Worm (Caenorhabditis elegans) whole organism, L4/young adult: ENCODE results near the gene C08D8.7.
A peak's percentile ranks its signal among the peaks of the same experiment; 100 is the strongest.
"Not testable (repeated sequence)": the region's sequence is repeated elsewhere in the genome, so short reads cannot be mapped to it uniquely, and the experiment has no call there.

ENCODE experiments used
- W03F9.2 ChIP-seq: fragments of 150-350 bp; optimal IDR thresholded peaks from 2 replicates; lab custom pipeline; 2014; ENCODE audit warnings: missing biosample characterization, missing genetic modification characterization
- dao-5 ChIP-seq: sonication (generic microtip); optimal IDR thresholded peaks from 2 replicates; lab custom pipeline; 2016; ENCODE audit warnings: missing genotype, missing genetic modification characterization, moderate library complexity, missing compliant biosample characterization
- him-1 ChIP-seq: sonication (generic microtip); optimal IDR thresholded peaks from 2 replicates; lab custom pipeline; 2016; ENCODE audit warnings: missing genotype, missing genetic modification reagents, missing genetic modification characterization, missing compliant biosample characterization

Gene C08D8.7

DNA sequence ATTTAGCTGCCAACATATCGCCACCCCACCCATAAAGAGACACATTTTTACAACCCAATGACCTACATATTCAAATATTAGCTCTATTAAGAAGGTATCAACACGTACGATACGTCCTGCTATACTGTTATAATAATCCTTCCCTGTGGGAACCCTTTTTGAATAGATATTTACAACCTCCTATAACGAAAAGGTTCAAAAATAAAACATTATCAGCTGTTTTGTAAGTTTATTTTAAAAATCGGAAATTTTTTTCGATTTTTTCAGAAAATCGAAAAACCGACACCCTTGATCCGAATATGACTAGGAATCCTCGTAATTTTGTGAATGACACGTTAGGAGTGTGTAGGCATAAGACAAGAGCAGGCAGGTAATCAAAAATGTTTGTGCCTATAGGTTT, at the start of gene C08D8.7:
C08D8.7 (plus strand) TSS at position 301 of the 400 bp plus-strand sequence.
- TF ChIP-seq dao-5, him-1, W03F9.2 (tag; lab: Kevin White, UChicago): not testable (repeated sequence)

DNA sequence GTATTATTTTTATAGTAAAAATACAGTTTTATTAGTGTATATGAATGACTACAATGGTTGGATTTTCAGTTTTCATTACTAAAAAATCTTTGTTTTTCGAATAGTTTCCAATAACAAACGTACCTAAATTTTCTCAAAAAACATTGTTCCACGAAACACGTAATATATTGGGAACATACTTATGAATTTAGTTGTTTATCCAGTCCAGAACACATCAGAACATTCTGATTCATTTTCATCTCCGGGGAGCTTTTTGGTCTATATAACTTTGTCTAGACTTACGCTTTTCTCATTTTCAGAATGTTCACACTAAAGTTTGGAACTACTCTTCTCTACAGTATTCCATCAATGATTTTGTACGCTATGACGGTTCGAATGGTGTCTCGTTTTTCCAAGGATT, 49.3 kb upstream of the C08D8.7 start, which contains the start of gene srg-33:
srg-33 (plus strand) TSS at position 301 of the 400 bp plus-strand sequence.
- TF ChIP-seq W03F9.2 (tag; lab: Kevin White, UChicago) (no peak), dao-5 (tag; lab: Kevin White, UChicago) (no peak), him-1 (tag; lab: Kevin White, UChicago) (no peak)

DNA sequence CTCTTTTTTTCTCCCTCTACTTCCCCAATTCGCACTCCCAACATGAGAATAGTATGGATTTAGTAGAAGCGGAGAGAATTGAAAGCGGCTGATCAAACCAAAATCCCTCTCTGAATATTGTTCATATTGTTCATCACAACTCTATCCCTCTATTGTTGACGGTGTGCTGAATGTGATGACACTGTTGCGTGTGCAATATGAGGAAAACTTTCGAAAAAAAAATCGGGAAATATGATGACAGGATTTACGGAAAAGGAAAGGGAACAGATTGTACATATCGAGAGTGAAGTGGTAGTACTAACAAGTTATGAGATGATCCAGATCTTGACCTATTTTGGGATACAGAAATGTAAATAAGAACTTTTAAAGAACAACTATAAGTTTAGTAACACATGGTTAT, 45.2 kb upstream of the C08D8.7 start, which contains the start of gene smex-1:
smex-1 (minus strand) TSS at position 101 of the 400 bp plus-strand sequence.
- TF ChIP-seq dao-5 (tag; lab: Kevin White, UChicago) (no peak), him-1 (tag; lab: Kevin White, UChicago) (no peak), W03F9.2 (tag; lab: Kevin White, UChicago) (no peak)

DNA sequence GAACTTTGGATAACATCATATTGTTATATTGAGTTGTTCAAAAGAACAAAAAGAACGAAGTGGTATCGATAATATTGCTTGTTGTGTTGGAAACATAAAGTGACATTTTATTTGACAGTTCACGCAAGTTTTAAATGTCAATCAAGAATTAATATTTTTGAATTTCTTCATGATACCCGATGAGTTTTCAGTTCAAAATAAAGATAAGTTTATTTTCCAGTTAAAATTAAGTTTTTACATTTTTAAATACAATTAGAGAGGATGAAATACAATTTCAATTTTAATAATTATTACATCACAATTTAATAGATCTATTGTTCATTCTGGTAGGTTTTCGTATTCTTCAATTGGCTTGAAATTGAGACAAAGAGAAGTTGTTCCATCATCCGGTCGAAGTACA, 43.5 kb upstream of the C08D8.7 start, which contains the start of gene W02D7.4:
W02D7.4 (minus strand) TSS at position 101 of the 400 bp plus-strand sequence.
- no peak for TF ChIP-seq him-1 (tag; lab: Kevin White, UChicago)
- TF ChIP-seq W03F9.2 (tag; lab: Kevin White, UChicago): no peak

DNA sequence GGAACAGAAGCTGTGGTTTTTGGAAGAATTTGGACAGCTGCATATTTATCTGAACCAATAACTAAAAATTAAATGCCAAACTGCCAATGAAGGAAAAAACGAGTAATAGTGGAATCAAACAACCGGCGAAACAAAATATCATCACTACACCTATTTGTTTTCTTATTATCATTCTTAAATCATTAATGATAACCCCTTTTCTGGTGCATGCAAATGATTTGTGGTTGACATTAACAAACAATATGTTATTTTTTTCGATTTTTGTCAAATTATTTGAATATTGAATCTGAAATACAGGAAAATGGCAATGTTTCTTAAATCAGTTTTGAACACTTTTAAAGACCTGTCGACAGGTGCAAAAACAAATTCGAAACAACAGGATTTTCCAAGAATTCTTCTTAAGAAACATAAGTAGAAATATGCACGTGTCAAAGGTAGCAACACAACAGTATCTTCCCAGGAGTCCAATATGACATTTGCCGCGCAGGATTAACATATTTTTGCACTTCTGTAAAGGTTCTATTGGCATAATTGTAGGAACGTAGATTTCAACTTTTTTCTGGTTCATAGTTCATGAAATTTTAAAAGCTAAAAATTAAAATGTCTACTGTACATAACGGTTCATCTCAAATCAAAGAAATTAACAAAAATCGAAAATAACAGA, 41.7 kb upstream of the C08D8.7 start, which contains the start of gene W02D7.5:
W02D7.5 (minus strand) TSS at position 51 of the 664 bp plus-strand sequence.
- no peak for TF ChIP-seq him-1 (tag; lab: Kevin White, UChicago)

DNA sequence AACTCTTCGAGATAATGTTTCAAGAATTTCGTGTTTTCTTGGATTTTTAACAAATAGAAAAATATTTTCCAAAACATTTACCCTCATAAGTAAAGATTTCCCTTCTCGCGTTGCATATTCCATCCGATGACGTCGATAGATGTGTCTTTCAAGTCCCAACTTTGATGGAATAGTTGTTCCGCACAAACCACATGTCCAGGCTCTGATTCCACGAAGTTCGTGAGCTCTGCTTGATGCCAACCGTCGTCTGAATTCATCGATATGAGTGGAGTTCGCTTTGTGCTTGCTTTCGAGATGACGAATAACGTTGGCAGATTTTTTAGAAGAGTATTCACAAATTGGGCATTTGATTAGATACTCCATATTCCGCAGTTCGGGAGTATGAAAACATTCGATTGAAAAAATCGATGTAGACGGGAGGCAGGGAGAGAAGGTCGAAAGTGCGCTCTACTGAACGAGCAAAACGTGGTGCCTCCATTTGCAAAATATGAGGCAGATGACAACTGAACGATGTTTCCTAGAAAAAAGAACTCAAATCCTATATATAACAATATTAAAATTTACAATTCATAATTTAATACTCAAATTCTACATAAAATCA, 40.0 kb upstream of the C08D8.7 start, which contains the start of gene W02D7.6:
W02D7.6 (minus strand) TSS at position 573 of the 601 bp plus-strand sequence.
- TF ChIP-seq him-1 (tag; lab: Kevin White, UChicago) (no peak), dao-5 (tag; lab: Kevin White, UChicago) (no peak), W03F9.2 (tag; lab: Kevin White, UChicago) (peak; percentile 42)

DNA sequence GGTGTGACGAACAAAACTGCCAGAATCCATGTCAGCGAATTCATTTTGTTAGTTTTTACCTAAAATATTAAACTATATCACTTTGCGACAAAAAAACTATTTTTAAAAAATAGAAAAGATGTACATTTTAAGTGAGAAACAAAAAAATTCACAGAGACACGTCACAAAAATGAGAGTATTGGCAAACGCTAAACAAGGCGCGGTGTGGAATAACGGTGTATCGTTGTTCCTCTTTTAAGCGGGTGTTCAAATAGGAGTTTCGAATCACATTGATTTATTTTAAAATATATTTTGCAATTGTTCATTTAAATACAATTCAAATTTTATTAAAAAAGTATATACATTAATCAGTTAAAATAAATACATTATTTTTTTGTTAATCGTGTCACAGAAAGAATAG, 38.5 kb upstream of the C08D8.7 start, which contains the start of gene sel-9:
sel-9 (minus strand) TSS at position 59 of the 400 bp plus-strand sequence.
- no peak for TF ChIP-seq W03F9.2 (tag; lab: Kevin White, UChicago)
- no peak for TF ChIP-seq him-1 (tag; lab: Kevin White, UChicago)
- TF ChIP-seq dao-5 (tag; lab: Kevin White, UChicago): no peak

DNA sequence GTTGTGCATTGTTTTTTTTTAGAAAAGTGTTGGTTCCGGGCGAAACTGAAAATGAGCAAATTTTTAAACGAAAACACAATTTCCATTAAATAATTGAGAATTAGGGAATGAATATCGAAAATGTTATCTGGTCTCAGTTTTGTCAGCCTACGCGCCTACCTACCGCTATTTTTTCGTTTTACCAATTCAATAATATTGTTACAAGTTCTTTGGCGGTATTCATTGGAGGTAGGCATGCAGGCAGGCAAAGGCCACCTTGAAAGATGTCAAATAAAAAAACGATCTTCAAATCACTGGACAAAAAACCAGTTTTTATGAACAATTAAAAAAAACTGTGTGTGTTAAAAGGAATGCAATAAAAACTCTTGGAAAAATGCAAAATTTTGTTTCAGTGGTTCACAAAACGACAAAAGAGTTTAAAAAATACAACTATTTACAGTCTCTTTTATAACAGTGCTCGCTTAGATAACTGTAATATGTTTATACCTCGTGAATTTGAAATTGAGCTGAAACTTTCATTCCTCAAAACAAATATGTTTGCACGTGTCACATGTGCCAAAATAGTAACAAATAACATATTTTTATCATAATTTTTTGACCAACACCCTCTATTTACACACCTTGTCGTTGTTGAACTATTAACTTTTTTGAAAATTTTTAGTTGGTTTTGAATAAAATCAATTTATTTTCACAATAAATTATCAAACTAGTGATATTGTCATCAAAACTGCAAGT, 36.4 kb upstream of the C08D8.7 start, which contains the start of gene W02D7.11:
W02D7.11 (minus strand) TSS at position 51 of the 735 bp plus-strand sequence.
- no peak for TF ChIP-seq W03F9.2 (tag; lab: Kevin White, UChicago)
- no peak for TF ChIP-seq dao-5 (tag; lab: Kevin White, UChicago)
- TF ChIP-seq him-1 (tag; lab: Kevin White, UChicago): no peak

DNA sequence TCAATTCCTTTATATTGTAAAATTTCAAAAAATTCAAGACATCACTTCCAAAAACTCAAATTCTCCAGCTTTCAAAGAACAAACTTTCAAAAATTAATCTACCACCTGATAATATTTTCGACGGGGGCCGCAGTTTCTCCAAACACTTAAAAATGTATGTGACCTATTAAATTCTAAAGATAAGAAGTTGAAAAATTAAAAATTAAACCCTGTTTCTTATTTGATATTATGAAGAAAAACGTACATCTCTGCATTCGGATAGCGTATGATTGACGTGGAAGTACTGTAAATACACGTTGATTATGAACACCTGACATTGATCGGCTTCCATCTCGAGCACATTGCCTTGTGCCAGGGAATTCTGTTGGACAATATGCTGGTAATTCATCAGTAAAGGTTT, 35.1 kb upstream of the C08D8.7 start:
- no peak for TF ChIP-seq dao-5 (tag; lab: Kevin White, UChicago)
- TF ChIP-seq W03F9.2 (tag; lab: Kevin White, UChicago): no peak
- no peak for TF ChIP-seq him-1 (tag; lab: Kevin White, UChicago)

DNA sequence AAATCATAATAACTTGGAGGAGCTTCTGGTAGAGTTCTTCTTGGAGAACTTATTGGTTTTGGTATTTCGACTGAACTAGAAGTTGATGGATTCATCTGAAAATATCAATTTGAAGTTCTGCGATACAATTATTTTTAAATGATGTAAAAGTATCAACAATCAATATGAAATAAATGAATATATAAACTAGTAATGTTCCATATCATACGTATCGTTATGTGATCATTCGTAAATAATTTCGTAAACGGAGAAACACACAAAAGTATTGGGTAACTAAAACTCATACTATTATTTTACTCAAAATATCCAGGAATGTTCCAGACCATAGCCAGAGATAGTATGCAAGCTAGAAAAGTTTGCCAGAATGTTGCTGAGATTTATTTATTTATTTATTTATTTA, 34.7 kb upstream of the C08D8.7 start, which contains the start of gene W02D7.8:
W02D7.8 (minus strand) TSS at position 101 of the 400 bp plus-strand sequence.
- TF ChIP-seq W03F9.2 (tag; lab: Kevin White, UChicago) (no peak), him-1 (tag; lab: Kevin White, UChicago) (no peak), dao-5 (tag; lab: Kevin White, UChicago) (no peak)

DNA sequence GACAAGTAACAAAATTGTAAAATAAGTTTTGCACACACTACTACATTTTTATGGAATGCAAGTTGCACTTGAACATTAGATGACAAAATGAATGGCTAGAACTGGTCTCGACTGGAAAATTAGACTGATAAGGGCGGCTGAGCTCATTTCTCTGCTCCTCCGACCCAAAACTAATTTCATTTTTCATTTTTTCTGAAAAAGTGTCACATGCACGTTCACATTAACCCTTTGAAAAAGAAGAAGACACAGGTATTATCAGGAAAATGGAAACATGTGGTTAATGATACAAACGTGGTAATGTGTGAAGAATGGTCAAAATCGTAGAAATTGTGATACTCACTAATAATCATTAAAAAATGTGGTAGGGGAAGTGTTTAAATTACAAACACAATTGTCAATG, 34.0 kb upstream of the C08D8.7 start:
- TF ChIP-seq him-1 (tag; lab: Kevin White, UChicago) (no peak), W03F9.2 (tag; lab: Kevin White, UChicago) (no peak), dao-5 (tag; lab: Kevin White, UChicago) (no peak)

DNA sequence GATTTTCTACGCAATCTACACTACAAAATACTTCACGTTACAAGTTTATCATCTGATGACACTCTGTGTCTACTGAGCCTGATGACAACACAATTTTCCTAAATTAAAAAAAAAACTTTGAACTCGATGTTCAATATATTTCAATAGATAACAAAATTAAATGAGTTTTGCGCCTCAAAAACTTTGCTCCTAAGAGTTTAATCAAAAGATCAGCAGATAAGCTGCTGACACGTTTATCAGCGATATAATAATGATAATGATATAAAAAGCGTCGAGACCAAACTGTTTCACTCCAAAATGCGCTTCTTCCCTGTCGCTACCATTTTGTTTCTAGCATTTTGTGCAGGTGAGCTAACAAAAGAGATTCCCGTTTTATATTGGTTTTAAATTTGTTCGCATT, 33.3 kb upstream of the C08D8.7 start, which contains the start of gene clec-218:
clec-218 (plus strand) TSS at position 262 of the 400 bp plus-strand sequence.
- TF ChIP-seq dao-5 (tag; lab: Kevin White, UChicago): no peak
- TF ChIP-seq W03F9.2 (tag; lab: Kevin White, UChicago): no peak
- no peak for TF ChIP-seq him-1 (tag; lab: Kevin White, UChicago)
